Fruit fly (Drosophila melanogaster): ENCODE results near the gene CG15021.
A peak's percentile ranks its signal among the peaks of the same experiment; 100 is the strongest.

Gene CG15021

DNA sequence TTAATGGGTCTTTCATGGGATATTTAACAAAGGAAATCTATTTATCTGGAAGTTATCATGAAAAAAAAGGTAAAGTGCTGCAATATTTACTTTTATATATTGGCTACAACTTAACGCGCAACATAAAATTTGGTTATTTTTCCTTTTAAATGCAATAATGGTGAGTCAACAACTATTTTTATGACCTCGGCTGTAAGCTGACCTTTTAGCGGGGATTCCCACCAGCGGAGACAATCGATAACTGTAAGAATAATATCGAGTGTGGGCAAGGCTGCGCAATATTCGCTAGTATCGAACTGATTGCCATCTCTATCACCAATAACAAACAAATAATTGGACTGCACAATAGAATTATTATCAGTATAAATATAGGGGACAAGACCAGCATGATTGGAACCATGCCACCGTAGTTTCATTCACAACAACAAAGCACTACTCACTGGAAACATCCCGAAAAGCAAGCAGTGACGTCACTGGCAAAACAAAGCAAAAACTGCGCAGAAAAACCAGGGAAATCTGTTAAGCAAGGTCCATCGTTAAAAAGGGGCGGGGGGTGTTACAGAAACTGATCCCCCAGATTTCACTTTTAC is 33.2 kb upstream of the CG15021 start, which contains the start of gene Syx17 (continued):
- TF ChIP-seq CG3838 (GFP tag; optimal IDR thresholded peaks at IDR 0.05): peak; percentile 98
- no peak for TF ChIP-seq CG14965 (GFP tag; optimal IDR thresholded peaks at IDR 0.05; ENCODE audit: borderline replicate concordance)
- TF ChIP-seq B-H2 (GFP tag; optimal IDR thresholded peaks at IDR 0.05): peak; percentile 81
- TF ChIP-seq CG12236 (GFP tag; optimal IDR thresholded peaks at IDR 0.05): peak; percentile 11
- TF ChIP-seq CG14441 (GFP tag; IDR thresholded peaks at IDR 0.05): 0 out of 2 replicates have a peak, but pooled peaks have one; percentile 6
- no peak; the same call in 1 of the 2 replicates for TF ChIP-seq ssp (GFP tag; IDR thresholded peaks at IDR 0.05)
- peak; percentile 35 for TF ChIP-seq Sry-β (GFP tag; optimal IDR thresholded peaks at IDR 0.05)
- peak; percentile 70 for TF ChIP-seq pho (GFP tag; optimal IDR thresholded peaks at IDR 0.05)
- TF ChIP-seq zf30C (GFP tag; optimal IDR thresholded peaks at IDR 0.05): peak; percentile 30
- TF ChIP-seq CG2199 (GFP tag; IDR thresholded peaks at IDR 0.05): peak; percentile 59; the same call in 1 of the 3 replicates
- no peak for TF ChIP-seq CG6254 (GFP tag; optimal IDR thresholded peaks at IDR 0.05)
- TF ChIP-seq CG9932 (GFP tag; IDR thresholded peaks at IDR 0.05): peak; percentile 83
- TF ChIP-seq wor (GFP tag; IDR thresholded peaks at IDR 0.05): no peak
- TF ChIP-seq Gug (GFP tag; IDR thresholded peaks at IDR 0.05): peak; percentile 36; the same call in 1 of the 4 replicates
- TF ChIP-seq E2f1 (GFP tag; IDR thresholded peaks at IDR 0.05): peak; percentile 43; the same call in 1 of the 2 replicates
- TF ChIP-seq Dad (GFP tag; optimal IDR thresholded peaks at IDR 0.05): peak; percentile 24
- TF ChIP-seq ranshi (GFP tag; IDR thresholded peaks at IDR 0.05): peak; percentile 48; the same call in 1 of the 2 replicates
- peak; percentile 58 for TF ChIP-seq Hsf (GFP tag; optimal IDR thresholded peaks at IDR 0.05)
- TF ChIP-seq CG12659 (GFP tag; optimal IDR thresholded peaks at IDR 0.05): peak; percentile 74
- TF ChIP-seq gcm (GFP tag; optimal IDR thresholded peaks at IDR 0.05): peak; percentile 68
- TF ChIP-seq CG6175 (GFP tag; IDR thresholded peaks at IDR 0.05): no peak
- no peak for TF ChIP-seq CG1024 (GFP tag; IDR thresholded peaks at IDR 0.05)
- no peak for TF ChIP-seq B-H1 (GFP tag; IDR thresholded peaks at IDR 0.05)
- TF ChIP-seq H2.0 (GFP tag; IDR thresholded peaks at IDR 0.05): peak; percentile 45; the same call in 1 of the 2 replicates
- peak; percentile 95 for TF ChIP-seq ftz-f1 (GFP tag; optimal IDR thresholded peaks at IDR 0.05)
- TF ChIP-seq CG6654 (GFP tag; optimal IDR thresholded peaks at IDR 0.05): no peak
- TF ChIP-seq Lhr (GFP tag; optimal IDR thresholded peaks at IDR 0.05): peak; percentile 48
- peak; percentile 50 for TF ChIP-seq CG8290 (GFP tag; optimal IDR thresholded peaks at IDR 0.05)
- peak in 1 of 2 experiments; percentile 92 for TF ChIP-seq CG8290 (tag; optimal IDR thresholded peaks at IDR 0.05)
- TF ChIP-seq fd64A (GFP tag; optimal IDR thresholded peaks at IDR 0.05): peak; percentile 29
- no peak for TF ChIP-seq Awh (GFP tag; IDR thresholded peaks at IDR 0.05)
- no peak for TF ChIP-seq esg (GFP tag; conservative IDR thresholded peaks at IDR 0.05)
- peak; percentile 38 for TF ChIP-seq CG13775 (GFP tag; optimal IDR thresholded peaks at IDR 0.05)
- peak; percentile 38; the same call in 1 of the 2 replicates for TF ChIP-seq CG9215 (GFP tag; IDR thresholded peaks at IDR 0.05)
- TF ChIP-seq crp (GFP tag; optimal IDR thresholded peaks at IDR 0.05): peak in 1 of 2 experiments; percentile 18
- peak; percentile 52; the same call in 1 of the 2 replicates for TF ChIP-seq CG6272 (GFP tag; IDR thresholded peaks at IDR 0.05)
- TF ChIP-seq Opbp (GFP tag; IDR thresholded peaks at IDR 0.05; ENCODE audit: partially characterized antibody): peak; percentile 93
- peak; percentile 73 for TF ChIP-seq nmo (GFP tag; optimal IDR thresholded peaks at IDR 0.05)
- no peak for TF ChIP-seq CG15073 (GFP tag; optimal IDR thresholded peaks at IDR 0.05)
- peak; percentile 27 for TF ChIP-seq tap (tag; optimal IDR thresholded peaks at IDR 0.05)
- no peak for TF ChIP-seq klu (GFP tag; IDR thresholded peaks at IDR 0.05)
- no peak for TF ChIP-seq CG5953 (GFP tag; IDR thresholded peaks at IDR 0.05)
- peak; percentile 48 for TF ChIP-seq CG3163 (GFP tag; optimal IDR thresholded peaks at IDR 0.05)
- TF ChIP-seq CG12942 (GFP tag; optimal IDR thresholded peaks at IDR 0.05): peak; percentile 17
- TF ChIP-seq Atf6 (GFP tag; IDR thresholded peaks at IDR 0.05): peak; percentile 56; the same call in 1 of the 2 replicates
- TF ChIP-seq CG1832 (GFP tag; optimal IDR thresholded peaks at IDR 0.05): no peak
- TF ChIP-seq trem (tag; optimal IDR thresholded peaks at IDR 0.05): peak; percentile 62
- peak; percentile 73 for TF ChIP-seq vvl (GFP tag; IDR thresholded peaks at IDR 0.05)
- TF ChIP-seq ro (GFP tag; IDR thresholded peaks at IDR 0.05): no peak
- no peak for TF ChIP-seq hkb (optimal IDR thresholded peaks at IDR 0.05)
- TF ChIP-seq hkb (GFP tag; IDR thresholded peaks at IDR 0.05): peak; percentile 57
